Worm (Caenorhabditis elegans): ENCODE results near the gene eef-1A.2.

DNA sequence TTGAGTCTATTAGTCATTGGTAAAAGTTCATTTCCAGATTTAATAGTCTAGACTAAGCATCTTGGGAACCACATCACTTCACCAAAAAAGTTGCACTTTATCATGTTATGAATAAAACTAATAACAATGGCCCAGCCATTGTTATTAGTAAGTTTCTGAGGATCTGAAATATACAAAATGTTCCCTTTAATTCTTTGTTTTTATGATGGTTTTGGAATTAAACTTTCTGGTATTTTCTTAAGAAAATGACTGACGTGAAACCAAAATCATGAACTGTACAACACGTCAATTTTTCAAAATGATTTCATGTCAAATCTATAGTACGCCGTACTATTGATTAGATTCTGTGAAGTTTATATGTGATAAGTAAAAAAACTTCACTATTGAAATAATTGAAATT, 16.5 kb downstream of the eef-1A.2 start:
- TF ChIP-seq pha-4 (tag; optimal IDR thresholded peaks at IDR 0.05), result no peak
- no peak for TF ChIP-seq nhr-23 (tag; optimal IDR thresholded peaks at IDR 0.05)
- TF ChIP-seq nhr-77 (tag; optimal IDR thresholded peaks at IDR 0.05), result no peak
- TF ChIP-seq nhr-12 (tag; optimal IDR thresholded peaks at IDR 0.05), result no peak
- no peak for TF ChIP-seq nhr-43 (tag; optimal IDR thresholded peaks at IDR 0.05; ENCODE audit: poor library complexity, severe bottlenecking)
- TF ChIP-seq lin-39 (tag; optimal IDR thresholded peaks at IDR 0.05), result no peak
- no peak for TF ChIP-seq skn-1 (tag; optimal IDR thresholded peaks at IDR 0.05)
- TF ChIP-seq snpc-4 (tag; optimal IDR thresholded peaks at IDR 0.05), result no peak
- TF ChIP-seq tbx-2 (tag; optimal IDR thresholded peaks at IDR 0.05), result no peak
- TF ChIP-seq elt-2 (tag; optimal IDR thresholded peaks at IDR 0.05), result no peak
- no peak for TF ChIP-seq ceh-82 (tag; optimal IDR thresholded peaks at IDR 0.05)
- no peak for TF ChIP-seq lin-15B (tag; optimal IDR thresholded peaks at IDR 0.05)

All from whole organism, L3 larva.